Worm (Caenorhabditis elegans) whole organism, L3 larva: ENCODE measurements around the gene hlh-4.

Experiments used
- fkh-10 ChIP-seq: sonication (generic microtip); optimal IDR thresholded peaks from 2 replicates; lab custom pipeline; 2017; ENCODE audit warnings: missing biosample characterization, missing genetic modification reagents, missing genetic modification characterization
- snpc-4 ChIP-seq: fragments of 150-350 bp; optimal IDR thresholded peaks from 2 replicates; lab custom pipeline; 2014; ENCODE audit warnings: missing biosample characterization, missing genetic modification characterization
- zag-1 ChIP-seq: fragments of 150-350 bp; optimal IDR thresholded peaks from 2 replicates; lab custom pipeline; 2014; ENCODE audit warnings: missing biosample characterization, missing genetic modification characterization

- no peak for TF ChIP-seq snpc-4 (tag; lab: Kevin White, UChicago)
- no peak for TF ChIP-seq zag-1 (tag; lab: Kevin White, UChicago)
- TF ChIP-seq fkh-10 = no peak
Measured at ce11 chrIII:9752852-9753251, 14.0 kb upstream of the hlh-4 start, which contains the start of gene ech-6.
